Fruit fly (Drosophila melanogaster): ENCODE measurements around the gene CG14053.

CG14053 gene

dm6 chrX:2180750-2181261 is 12.9 kb downstream of the CG14053 start, which contains the start of gene pn (continued):
- peak; percentile 6; the same call in 1 of the 2 replicates for TF ChIP-seq onecut (GFP tag; IDR thresholded peaks at IDR 0.05)
- TF ChIP-seq E2f2 (GFP tag; IDR thresholded peaks at IDR 0.05), result peak; percentile 80
- peak; percentile 8 for TF ChIP-seq phol (tag; optimal IDR thresholded peaks at IDR 0.05)
- TF ChIP-seq chinmo (GFP tag; IDR thresholded peaks at IDR 0.05; ENCODE audit: partially characterized antibody), result 0 out of 4 replicates have a peak, but pooled peaks have one; percentile 22
- peak; percentile 19 for TF ChIP-seq CG14710 (tag; optimal IDR thresholded peaks at IDR 0.05)
- TF ChIP-seq Rfx (GFP tag; IDR thresholded peaks at IDR 0.05), result no peak
- peak; percentile 57 for TF ChIP-seq Sry-δ (GFP tag; optimal IDR thresholded peaks at IDR 0.05)
- peak; percentile 39; the same call in 1 of the 2 replicates for TF ChIP-seq hbn (GFP tag; IDR thresholded peaks at IDR 0.05; ENCODE audit: partially characterized antibody)
- TF ChIP-seq Ptx1 (GFP tag; IDR thresholded peaks at IDR 0.05), result no peak
- no peak for TF ChIP-seq az2 (GFP tag; optimal IDR thresholded peaks at IDR 0.05)
- TF ChIP-seq CG2116 (GFP tag; optimal IDR thresholded peaks at IDR 0.05), result peak; percentile 56
- TF ChIP-seq CG33557 (GFP tag; optimal IDR thresholded peaks at IDR 0.05), result no peak
- peak; percentile 32; the same call in 1 of the 2 replicates for TF ChIP-seq CG13287 (GFP tag; IDR thresholded peaks at IDR 0.05; ENCODE audit: partially characterized antibody)
- peak; percentile 25 for TF ChIP-seq pzg (GFP tag; optimal IDR thresholded peaks at IDR 0.05)
- TF ChIP-seq trem (tag; optimal IDR thresholded peaks at IDR 0.05), result peak; percentile 0

dm6 chrX:2178802-2179201 is 14.9 kb downstream of the CG14053 start, which contains the start of gene Cyp4ae1:
Cyp4ae1 (plus strand) TSS chrX:2179007.
- TF ChIP-seq CG13296 (GFP tag; optimal IDR thresholded peaks at IDR 0.05), result no peak
- TF ChIP-seq inv (GFP tag; IDR thresholded peaks at IDR 0.05; ENCODE audit: partially characterized antibody), result no peak
- TF ChIP-seq al (GFP tag; IDR thresholded peaks at IDR 0.05), result no peak
- TF ChIP-seq Pdp1 (GFP tag; optimal IDR thresholded peaks at IDR 0.05), result peak in 1 of 2 experiments; percentile 92
- TF ChIP-seq mirr (GFP tag; optimal IDR thresholded peaks at IDR 0.05), result peak; percentile 3
- peak; percentile 52 for TF ChIP-seq sug (tag; optimal IDR thresholded peaks at IDR 0.05)
- peak in 1 of 2 experiments; percentile 76 for TF ChIP-seq crp (GFP tag; optimal IDR thresholded peaks at IDR 0.05)
- no peak for TF ChIP-seq CG10147 (GFP tag; optimal IDR thresholded peaks at IDR 0.05)
- TF ChIP-seq Dek (tag; optimal IDR thresholded peaks at IDR 0.05), result no peak
- TF ChIP-seq CG5245 (GFP tag; optimal IDR thresholded peaks at IDR 0.05), result no peak
- TF ChIP-seq CG8924 (tag; optimal IDR thresholded peaks at IDR 0.05), result no peak
- TF ChIP-seq exex (tag; optimal IDR thresholded peaks at IDR 0.05), result peak; percentile 47
- TF ChIP-seq CG34376 (GFP tag; optimal IDR thresholded peaks at IDR 0.05), result peak; percentile 27
- no peak for TF ChIP-seq E2f1 (GFP tag; IDR thresholded peaks at IDR 0.05)

- no peak for TF ChIP-seq CG6175 (GFP tag; IDR thresholded peaks at IDR 0.05)
- TF ChIP-seq Hr78 (GFP tag; optimal IDR thresholded peaks at IDR 0.05), result peak in 1 of 2 experiments; percentile 47
Measured at dm6 chrX:2175956-2176469, 17.7 kb downstream of the CG14053 start, which contains the start of gene Cyp4d2. Cyp4d2 (plus strand) TSS chrX:2176006.

DNA sequence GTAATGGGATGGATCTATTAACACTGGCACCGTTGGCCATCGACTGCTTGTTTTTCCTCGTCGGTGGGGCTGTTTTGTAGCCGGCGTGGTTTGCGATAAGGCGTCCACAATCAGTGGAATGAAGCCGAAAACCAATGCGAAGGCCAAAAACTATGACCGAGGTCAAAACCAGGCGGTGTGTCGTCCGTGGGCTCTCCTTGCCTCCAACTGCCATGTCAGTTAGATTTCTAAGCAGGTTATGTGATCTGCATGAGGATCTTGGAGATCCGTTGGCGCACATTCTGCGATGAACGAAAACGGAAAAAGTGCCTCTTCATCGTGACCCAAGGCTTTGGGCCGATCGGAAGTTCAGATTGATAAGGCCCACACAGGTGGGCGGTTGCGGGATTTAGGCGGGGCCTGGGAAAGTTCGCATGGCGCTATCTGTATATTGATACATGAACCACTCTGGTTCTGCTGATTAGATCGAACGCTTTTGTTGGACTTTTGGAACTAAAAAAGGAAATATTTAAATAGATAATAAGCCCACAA is 18.4 kb downstream of the CG14053 start, which contains the start of gene Cyp4d14:
TSS of gene Cyp4d14 (minus strand) at position 51 of the 531 bp plus-strand sequence.
- TF ChIP-seq CG7786 (GFP tag; optimal IDR thresholded peaks at IDR 0.05) (no peak), tx (GFP tag; optimal IDR thresholded peaks at IDR 0.05) (no peak), CG10565 (GFP tag; optimal IDR thresholded peaks at IDR 0.05) (no peak), grn (GFP tag; optimal IDR thresholded peaks at IDR 0.05) (peak; percentile 56), ftz-f1 (GFP tag; optimal IDR thresholded peaks at IDR 0.05) (peak; percentile 60), slou (GFP tag; optimal IDR thresholded peaks at IDR 0.05) (no peak), CG18764 (GFP tag; optimal IDR thresholded peaks at IDR 0.05) (no peak), Kr (GFP tag; optimal IDR thresholded peaks at IDR 0.05) (no peak), Spps (tag; optimal IDR thresholded peaks at IDR 0.05) (no peak), CG10979 (tag; optimal IDR thresholded peaks at IDR 0.05) (no peak), Rfx (GFP tag; IDR thresholded peaks at IDR 0.05) (no peak), nerfin-2 (GFP tag; IDR thresholded peaks at IDR 0.05; ENCODE audit: partially characterized antibody) (no peak), ro (GFP tag; IDR thresholded peaks at IDR 0.05) (no peak), en (GFP tag; optimal IDR thresholded peaks at IDR 0.05) (no peak), pzg (GFP tag; optimal IDR thresholded peaks at IDR 0.05) (no peak), bcd (GFP tag; optimal IDR thresholded peaks at IDR 0.05) (no peak)
